Fruit fly (Drosophila melanogaster) S2 (cell line): Measurements from ENCODE around the gene Orco.

Source experiments
- CG8478 ChIP-seq: fragments of >200 bp; optimal IDR thresholded peaks from 2 replicates; lab custom pipeline; 2018
- CTCF ChIP-seq, 2 experiments: fragments of >200 bp; optimal IDR thresholded peaks; 2 replicates each; lab custom pipeline; 2018

Gene Orco

dm6 chr3R:5412306-5412705 is at the start of gene Orco:
Orco (minus strand) TSS chr3R:5412406.
- TF ChIP-seq CTCF (optimal IDR thresholded peaks at IDR 0.05; lab: Kevin White, UChicago), result no peak
- no peak for TF ChIP-seq CG8478 (lab: Kevin White, UChicago)

- no peak for TF ChIP-seq CG8478 (lab: Kevin White, UChicago)
- no peak for TF ChIP-seq CTCF (optimal IDR thresholded peaks at IDR 0.05; lab: Kevin White, UChicago)
These were observed 46.4 kb upstream of the Orco start for dm6 chr3R:5458627-5459026.

DNA sequence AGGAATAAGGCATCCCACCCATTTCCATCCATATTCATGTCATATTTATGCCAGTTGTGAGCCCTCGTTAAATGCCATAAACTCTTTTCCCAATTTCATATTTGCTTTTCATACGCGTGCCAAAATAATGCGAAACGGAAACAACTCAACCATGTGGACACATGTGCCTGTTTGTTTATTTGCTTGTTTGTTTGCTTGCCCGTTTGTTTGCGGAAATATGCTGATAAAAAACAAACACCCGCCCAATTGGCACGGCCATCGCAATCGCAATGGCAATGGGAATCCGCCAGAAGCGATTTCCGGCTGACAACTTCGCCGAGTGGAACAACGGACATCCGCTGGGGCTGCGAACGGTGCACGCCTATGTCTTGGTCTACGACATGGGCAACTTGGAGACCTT is 42.1 kb upstream of the Orco start:
- no peak for TF ChIP-seq CG8478 (lab: Kevin White, UChicago)
- TF ChIP-seq CTCF (optimal IDR thresholded peaks at IDR 0.05; lab: Kevin White, UChicago), result no peak

- no peak for TF ChIP-seq CTCF (optimal IDR thresholded peaks at IDR 0.05; lab: Kevin White, UChicago)
- TF ChIP-seq CG8478 (lab: Kevin White, UChicago), result no peak
These were observed 26.5 kb upstream of the Orco start for dm6 chr3R:5438750-5439149.

dm6 chr3R:5429786-5430185 is 17.6 kb upstream of the Orco start:
- no peak for TF ChIP-seq CG8478 (lab: Kevin White, UChicago)
- no peak for TF ChIP-seq CTCF (optimal IDR thresholded peaks at IDR 0.05; lab: Kevin White, UChicago)

DNA sequence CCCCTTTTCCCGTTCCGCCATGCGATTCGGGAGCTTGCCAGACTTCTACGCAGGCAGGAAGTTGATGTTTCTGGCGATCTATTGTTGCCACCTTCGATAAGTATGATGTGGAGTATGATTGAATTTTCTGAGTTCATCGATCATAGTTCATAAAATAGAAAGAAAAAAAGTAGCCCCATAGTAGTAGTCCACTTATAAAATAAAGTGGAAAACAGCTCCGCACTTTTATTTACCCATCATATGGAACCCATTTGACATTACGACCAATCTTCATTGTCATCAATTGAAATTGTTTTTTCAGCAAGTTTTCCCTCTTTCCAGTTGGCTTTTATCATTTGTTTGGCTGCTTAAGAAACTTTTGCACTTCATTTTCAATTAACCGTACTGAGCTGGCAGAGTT is 15.0 kb upstream of the Orco start, which contains the start of gene CG12147:
Gene CG12147, minus strand, starts transcription at position 101 of the 400 bp plus-strand sequence.
- TF ChIP-seq CG8478 (lab: Kevin White, UChicago), result no peak
- no peak for TF ChIP-seq CTCF (optimal IDR thresholded peaks at IDR 0.05; lab: Kevin White, UChicago)

DNA sequence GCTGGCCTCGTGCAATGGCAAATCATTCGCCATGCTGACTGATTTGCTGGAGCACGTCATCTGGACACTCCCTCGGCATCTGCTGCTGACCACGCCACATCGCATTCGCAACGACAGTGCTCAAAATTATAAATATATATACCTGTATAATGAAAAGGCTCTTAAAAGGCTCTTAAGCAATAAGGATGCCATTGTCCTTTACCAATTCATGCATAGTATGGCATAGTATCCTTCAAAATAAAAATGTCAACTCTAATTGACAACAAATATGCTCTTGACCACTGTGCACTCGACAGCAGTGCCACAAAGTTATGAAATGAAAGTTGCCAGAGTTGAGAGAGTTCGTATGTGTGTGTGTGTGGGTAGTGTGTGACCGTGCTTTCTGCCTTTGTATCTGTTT is 9.9 kb upstream of the Orco start:
- TF ChIP-seq CTCF (optimal IDR thresholded peaks at IDR 0.05; lab: Kevin White, UChicago), result no peak
- no peak for TF ChIP-seq CG8478 (lab: Kevin White, UChicago)

DNA sequence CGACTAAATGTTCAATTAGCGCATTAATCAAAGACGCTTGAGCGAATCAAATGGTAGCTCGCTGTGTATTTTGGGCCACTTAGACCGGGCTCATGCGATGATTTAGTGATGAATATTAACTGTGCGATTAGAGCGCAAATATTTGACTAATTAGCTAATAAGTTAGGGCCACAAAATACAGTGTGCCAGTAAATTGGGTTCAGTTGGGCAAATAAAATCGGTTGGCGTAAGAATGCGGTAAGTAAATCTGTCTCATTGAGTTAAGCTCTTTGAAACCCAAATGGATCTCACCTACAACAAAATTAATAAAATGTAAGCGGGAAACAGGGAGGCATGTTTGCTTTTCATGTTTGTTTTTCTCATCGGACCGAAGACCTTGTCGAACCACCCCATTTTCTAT is 8.2 kb upstream of the Orco start:
- no peak for TF ChIP-seq CG8478 (lab: Kevin White, UChicago)
- no peak for TF ChIP-seq CTCF (optimal IDR thresholded peaks at IDR 0.05; lab: Kevin White, UChicago)

- TF ChIP-seq CTCF (optimal IDR thresholded peaks at IDR 0.05; lab: Kevin White, UChicago) (no peak), CG8478 (lab: Kevin White, UChicago) (no peak)
These were observed 2.0 kb upstream of the Orco start, which contains the start of gene CG14669 for dm6 chr3R:5414147-5414748. CG14669 (plus strand) TSS chr3R:5414527.

DNA sequence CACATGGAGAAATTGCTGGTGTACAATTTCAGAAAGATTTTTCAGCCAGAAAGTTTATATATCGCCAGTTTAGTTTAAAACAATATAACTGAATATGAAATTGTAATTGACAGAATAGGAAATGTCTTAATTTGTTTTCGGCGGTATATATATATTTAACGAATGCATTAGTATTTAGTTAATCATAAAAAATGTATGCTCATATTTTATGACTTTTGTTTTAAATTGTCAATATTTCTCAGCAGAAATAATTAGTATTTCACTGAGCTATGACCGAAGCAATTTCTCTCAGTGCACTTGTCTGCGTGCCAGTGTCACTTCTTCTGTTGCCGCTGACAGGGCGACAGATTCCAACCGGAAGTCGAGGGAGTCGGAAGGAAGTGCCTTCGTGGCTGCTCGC is 781 bp upstream of the Orco start:
- no peak for TF ChIP-seq CTCF (optimal IDR thresholded peaks at IDR 0.05; lab: Kevin White, UChicago)
- TF ChIP-seq CG8478 (lab: Kevin White, UChicago), result no peak

DNA sequence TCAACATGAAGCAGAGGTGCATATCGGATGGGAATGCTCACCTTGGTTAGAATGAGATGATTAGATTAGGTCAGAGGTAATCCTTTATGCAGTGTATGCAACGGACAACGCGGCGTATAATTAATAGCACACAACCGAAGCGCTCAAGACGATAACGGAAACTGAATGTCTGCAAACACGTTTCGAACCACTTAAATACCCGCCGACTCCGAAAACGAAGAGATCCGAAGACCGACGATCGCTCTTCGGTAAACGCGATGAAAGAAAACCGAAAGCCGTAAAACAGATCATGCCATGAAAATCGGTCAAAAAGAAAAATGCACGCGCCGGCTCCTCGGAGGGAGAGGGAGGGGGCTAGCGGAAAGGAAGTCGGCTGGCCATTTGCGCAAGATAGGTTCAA is 8.2 kb downstream of the Orco start, which contains the start of gene CG2663:
Gene CG2663, minus strand, starts transcription at position 173 of the 400 bp plus-strand sequence.
- TF ChIP-seq CG8478 (lab: Kevin White, UChicago) (no peak), CTCF (optimal IDR thresholded peaks at IDR 0.05; lab: Kevin White, UChicago) (no peak)

- TF ChIP-seq CTCF (optimal IDR thresholded peaks at IDR 0.05; lab: Kevin White, UChicago) (no peak), CG8478 (lab: Kevin White, UChicago) (no peak)
These were observed 13.1 kb downstream of the Orco start, which contains the start of gene Or83a for dm6 chr3R:5399096-5399495. Or83a (minus strand) TSS chr3R:5399196.

DNA sequence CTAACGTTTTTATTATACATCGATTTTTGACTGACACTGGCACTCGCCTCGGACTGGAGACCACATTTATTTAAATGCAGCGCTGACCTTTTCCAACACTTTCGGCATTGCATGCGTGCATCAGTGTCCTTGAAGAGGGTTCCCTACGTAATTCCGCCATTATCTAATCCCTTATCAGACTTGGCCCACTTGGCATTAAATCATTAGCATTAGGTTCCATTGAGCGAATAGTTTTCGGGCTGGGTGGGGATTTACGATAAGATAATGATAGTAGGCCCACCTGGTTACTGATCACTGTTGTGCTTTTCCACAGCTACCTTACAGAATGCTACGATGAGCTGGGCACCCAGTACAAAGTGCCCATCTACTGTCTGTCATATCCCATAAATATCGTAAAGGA is 17.0 kb downstream of the Orco start:
- TF ChIP-seq CTCF (optimal IDR thresholded peaks at IDR 0.05; lab: Kevin White, UChicago), result no peak
- no peak for TF ChIP-seq CG8478 (lab: Kevin White, UChicago)

DNA sequence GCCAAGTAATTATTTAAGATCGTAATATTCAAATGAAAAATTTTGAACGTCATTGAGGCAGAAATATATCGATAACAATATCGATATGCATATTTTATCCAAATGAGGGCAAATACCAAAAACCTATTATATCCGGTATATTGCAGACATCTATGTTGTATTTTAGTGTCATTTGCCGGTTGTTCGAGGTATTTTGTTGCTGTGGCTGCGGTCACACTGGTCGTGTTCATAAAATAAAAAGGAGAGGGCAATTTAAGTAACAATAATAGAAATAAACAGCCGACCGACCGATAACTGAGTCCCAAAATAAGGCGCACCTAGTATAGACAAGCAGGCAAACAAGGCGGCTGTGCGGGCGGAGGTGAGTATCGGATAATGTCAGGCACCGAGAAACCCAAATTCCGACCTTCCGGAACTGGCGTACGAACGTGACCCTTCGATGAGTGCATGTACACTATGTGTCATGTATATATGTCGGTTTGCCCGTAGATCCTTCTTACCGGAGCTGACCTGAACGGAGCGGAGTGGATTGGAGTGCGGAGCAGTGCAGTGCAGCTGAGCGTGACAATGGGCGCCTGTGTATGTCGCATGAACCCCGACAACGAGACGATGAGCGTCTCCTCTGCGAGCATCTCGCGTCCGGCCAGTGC is 18.3 kb downstream of the Orco start, which contains the start of gene CG1172:
Gene CG1172, plus strand, starts transcription at position 181 of the 650 bp plus-strand sequence.
- TF ChIP-seq CTCF (optimal IDR thresholded peaks at IDR 0.05; lab: Kevin White, UChicago) (no peak), CG8478 (lab: Kevin White, UChicago) (no peak)

DNA sequence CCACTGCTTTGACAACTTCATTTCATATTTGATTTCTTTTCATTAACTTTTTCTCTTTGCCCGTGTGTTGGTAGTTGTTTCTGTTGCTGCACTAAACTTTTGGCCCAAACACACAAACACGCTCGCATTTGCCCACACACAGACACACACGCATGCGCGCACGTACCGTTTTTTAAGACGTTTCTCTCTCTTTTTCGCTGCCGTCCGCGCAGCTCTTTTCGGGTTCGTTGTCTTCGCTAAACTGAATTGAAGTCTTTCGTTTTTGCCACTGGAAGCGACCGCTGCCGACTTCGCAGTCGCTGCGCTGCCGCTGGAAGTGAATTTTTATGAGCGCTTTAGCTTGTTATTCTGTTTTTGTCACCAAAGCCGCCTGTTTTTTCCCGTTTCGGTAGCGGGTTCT is 19.6 kb downstream of the Orco start, which contains the start of gene kkv:
Gene kkv, minus strand, starts transcription at position 246 of the 400 bp plus-strand sequence.
- TF ChIP-seq CG8478 (lab: Kevin White, UChicago) (no peak), CTCF (optimal IDR thresholded peaks at IDR 0.05; lab: Kevin White, UChicago) (no peak)
